Worm (Caenorhabditis elegans) whole organism, young adult: ENCODE measurements around the gene tpst-1.

Experiments
- C06A6.2 ChIP-seq: fragments of 200-800 bp; sonication (Bioruptor generic); conservative IDR thresholded peaks from 2 replicates; pipeline ENCODE4 v1.3.6; 2022; ENCODE audit warnings: missing genetic modification characterization, missing compliant biosample characterization
- D2030.7 ChIP-seq: fragments of 200-800 bp; sonication (Bioruptor generic); IDR thresholded peaks from 2 replicates; pipeline ENCODE4 v1.3.6; 2022; ENCODE audit warnings: missing genetic modification reagents, missing genetic modification characterization, missing compliant biosample characterization
- F22D6.2 ChIP-seq: sonication (generic microtip); optimal IDR thresholded peaks from 2 replicates; lab custom pipeline; 2016; ENCODE audit warnings: mild to moderate bottlenecking, missing genetic modification characterization, missing compliant biosample characterization
- F33H1.4 ChIP-seq: fragments of 200-800 bp; sonication (Bioruptor generic); IDR thresholded peaks from 2 replicates; pipeline ENCODE4 v1.3.6; 2022; ENCODE audit warnings: missing genetic modification reagents, missing genetic modification characterization, missing compliant biosample characterization
- F37B4.10 ChIP-seq: fragments of 200-800 bp; sonication (Bioruptor generic); IDR thresholded peaks from 2 replicates; pipeline ENCODE4 v1.3.6; 2022; ENCODE audit warnings: missing genetic modification characterization, missing compliant biosample characterization
- F57C9.4 ChIP-seq: sonication (generic microtip); optimal IDR thresholded peaks from 2 replicates; lab custom pipeline; 2017; ENCODE audit warnings: mild to moderate bottlenecking, missing genetic modification characterization, missing compliant biosample characterization
- Y53F4B.3 ChIP-seq: fragments of 200-800 bp; sonication (Bioruptor generic); IDR thresholded peaks from 2 replicates; pipeline ENCODE4 v1.3.6; 2022; ENCODE audit warnings: missing genetic modification reagents, missing genetic modification characterization, missing compliant biosample characterization
- attf-3 ChIP-seq: fragments of 200-800 bp; sonication (Bioruptor generic); conservative IDR thresholded peaks from 2 replicates; pipeline ENCODE4 v1.3.6; 2022; ENCODE audit warnings: missing genetic modification reagents, missing genetic modification characterization, missing compliant biosample characterization
- bed-2 ChIP-seq: fragments of 200-800 bp; sonication (Bioruptor generic); IDR thresholded peaks from 2 replicates; pipeline ENCODE4 v1.3.6; 2022; ENCODE audit warnings: missing genetic modification reagents, missing genetic modification characterization, missing compliant biosample characterization
- ceh-40 ChIP-seq: fragments of 200-800 bp; sonication (Bioruptor generic); IDR thresholded peaks from 2 replicates; pipeline ENCODE4 v1.3.6; 2022; ENCODE audit warnings: missing genetic modification characterization, missing compliant biosample characterization
- ceh-91 ChIP-seq: fragments of 200-800 bp; sonication (Bioruptor generic); IDR thresholded peaks from 2 replicates; pipeline ENCODE4 v1.3.6; 2022; ENCODE audit warnings: missing genetic modification reagents, missing genetic modification characterization, missing compliant biosample characterization
- die-1 ChIP-seq: sonication (generic microtip); optimal IDR thresholded peaks from 2 replicates; lab custom pipeline; 2016; ENCODE audit warnings: missing genotype, mild to moderate bottlenecking, missing genetic modification characterization, missing compliant biosample characterization
- dpff-1 ChIP-seq: sonication (generic microtip); optimal IDR thresholded peaks from 2 replicates; lab custom pipeline; 2017; ENCODE audit warnings: mild to moderate bottlenecking, missing genetic modification characterization, missing compliant biosample characterization
- dpl-1 ChIP-seq: fragments of 150-350 bp; optimal IDR thresholded peaks from 2 replicates; lab custom pipeline; 2014; ENCODE audit warnings: missing biosample characterization, missing genetic modification reagents, missing genetic modification characterization
- ekl-4 ChIP-seq: fragments of 200-800 bp; sonication (Bioruptor generic); IDR thresholded peaks from 2 replicates; pipeline ENCODE4 v1.3.6; 2022; ENCODE audit warnings: missing genetic modification reagents, missing genetic modification characterization, missing compliant biosample characterization
- ets-4 ChIP-seq: fragments of 200-800 bp; sonication (Bioruptor generic); optimal IDR thresholded peaks from 2 replicates; lab custom pipeline; 2018; ENCODE audit warnings: mild to moderate bottlenecking, missing genetic modification characterization, missing compliant biosample characterization
- fkh-3 ChIP-seq: sonication (generic microtip); optimal IDR thresholded peaks from 2 replicates; lab custom pipeline; 2016; ENCODE audit warnings: mild to moderate bottlenecking, missing genetic modification characterization, missing compliant biosample characterization
- him-1 ChIP-seq: sonication (generic microtip); optimal IDR thresholded peaks from 2 replicates; lab custom pipeline; 2016; ENCODE audit warnings: missing genotype, missing genetic modification reagents, missing genetic modification characterization, missing compliant biosample characterization
- hlh-12 ChIP-seq: sonication (generic microtip); optimal IDR thresholded peaks from 2 replicates; lab custom pipeline; 2016; ENCODE audit warnings: missing genetic modification characterization, missing compliant biosample characterization
- hmg-1.2 ChIP-seq: fragments of 200-800 bp; sonication (Bioruptor generic); IDR thresholded peaks from 2 replicates; pipeline ENCODE4 v1.3.6; 2022; ENCODE audit warnings: missing genetic modification reagents, missing genetic modification characterization, missing compliant biosample characterization
- let-526 ChIP-seq: fragments of 200-800 bp; sonication (Bioruptor generic); IDR thresholded peaks from 2 replicates; pipeline ENCODE4 v1.3.6; 2022; ENCODE audit warnings: missing genetic modification reagents, missing genetic modification characterization, missing compliant biosample characterization
- lin-54 ChIP-seq: fragments of 200-800 bp; sonication (Bioruptor generic); optimal IDR thresholded peaks from 2 replicates; lab custom pipeline; 2018; ENCODE audit warnings: mild to moderate bottlenecking, missing genetic modification characterization, missing compliant biosample characterization
- lsl-1 ChIP-seq: fragments of 200-800 bp; sonication (Bioruptor generic); optimal IDR thresholded peaks from 2 replicates; lab custom pipeline; 2018; ENCODE audit warnings: mild to moderate bottlenecking, missing genetic modification characterization, moderate library complexity, missing compliant biosample characterization
- madf-3 ChIP-seq: fragments of 200-800 bp; sonication (Bioruptor generic); IDR thresholded peaks from 2 replicates; pipeline ENCODE4 v1.3.6; 2022; ENCODE audit warnings: missing genetic modification reagents, missing genetic modification characterization, missing compliant biosample characterization
- madf-6 ChIP-seq: fragments of 200-800 bp; sonication (Bioruptor generic); IDR thresholded peaks from 2 replicates; pipeline ENCODE4 v1.3.6; 2022; ENCODE audit warnings: missing genetic modification reagents, missing genetic modification characterization, missing compliant biosample characterization
- madf-8 ChIP-seq: fragments of 200-800 bp; sonication (Bioruptor generic); conservative IDR thresholded peaks from 2 replicates; pipeline ENCODE4 v1.3.6; 2022; ENCODE audit warnings: missing genetic modification reagents, missing genetic modification characterization, missing compliant biosample characterization
- mel-28 ChIP-seq: sonication (generic microtip); optimal IDR thresholded peaks from 2 replicates; lab custom pipeline; 2016; ENCODE audit warnings: borderline replicate concordance, mild to moderate bottlenecking, missing genetic modification characterization, missing compliant biosample characterization
- nfyb-1 ChIP-seq: fragments of 200-800 bp; sonication (Bioruptor generic); IDR thresholded peaks from 2 replicates; pipeline ENCODE4 v1.3.6; 2022; ENCODE audit warnings: missing genetic modification reagents, missing genetic modification characterization, missing compliant biosample characterization
- nhr-179 ChIP-seq: sonication (generic microtip); optimal IDR thresholded peaks from 2 replicates; lab custom pipeline; 2016; ENCODE audit warnings: mild to moderate bottlenecking, missing genetic modification characterization, missing compliant biosample characterization
- nhr-80 ChIP-seq: sonication (generic microtip); optimal IDR thresholded peaks from 2 replicates; lab custom pipeline; 2016; ENCODE audit warnings: missing genetic modification characterization, missing compliant biosample characterization
- pbrm-1 ChIP-seq: fragments of 200-800 bp; sonication (Bioruptor generic); IDR thresholded peaks from 2 replicates; pipeline ENCODE4 v1.3.6; 2022; ENCODE audit warnings: missing genetic modification reagents, missing genetic modification characterization, missing compliant biosample characterization
- repo-1 ChIP-seq: sonication (generic microtip); optimal IDR thresholded peaks from 2 replicates; lab custom pipeline; 2017; ENCODE audit warnings: mild to moderate bottlenecking, missing genetic modification characterization, missing compliant biosample characterization
- sea-2 ChIP-seq: fragments of 200-800 bp; sonication (Bioruptor generic); IDR thresholded peaks from 2 replicates; pipeline ENCODE4 v1.3.6; 2022; ENCODE audit warnings: missing genetic modification characterization, missing compliant biosample characterization
- snpc-1.1 ChIP-seq: sonication (generic microtip); optimal IDR thresholded peaks from 2 replicates; lab custom pipeline; 2017; ENCODE audit warnings: missing genetic modification characterization, mild to moderate bottlenecking, missing compliant biosample characterization, antibody characterized with exemption, moderate library complexity, missing genotype, missing genetic modification reagents; ENCODE audit not compliant: insufficient read depth
- snpc-4 ChIP-seq, 5 experiments: fragments of 150-350 bp in 1 of 5; sonication (generic microtip) in 4 of 5; optimal IDR thresholded peaks; 2 replicates each; lab custom pipeline; 2014 to 2018; ENCODE audit warnings: missing genetic modification characterization in 5 of 5, missing biosample characterization in 3 of 5, antibody characterized with exemption in 2 of 5, mild to moderate bottlenecking in 2 of 5, missing compliant biosample characterization in 2 of 5, missing genotype in 2 of 5, moderate library complexity in 2 of 5, missing genetic modification reagents in 1 of 5
- somi-1 ChIP-seq: fragments of 200-800 bp; sonication (Bioruptor generic); optimal IDR thresholded peaks from 2 replicates; lab custom pipeline; 2018; ENCODE audit warnings: mild to moderate bottlenecking, missing genetic modification characterization, missing compliant biosample characterization
- unc-130 ChIP-seq: sonication (generic microtip); optimal IDR thresholded peaks from 2 replicates; lab custom pipeline; 2016; ENCODE audit warnings: missing genetic modification reagents, missing genetic modification characterization, missing compliant biosample characterization
- xnd-1 ChIP-seq: sonication (generic microtip); optimal IDR thresholded peaks from 2 replicates; lab custom pipeline; 2016; ENCODE audit warnings: missing genotype, missing genetic modification reagents, missing genetic modification characterization, missing compliant biosample characterization
- zfh-2 ChIP-seq: fragments of 200-800 bp; sonication (Bioruptor generic); conservative IDR thresholded peaks from 2 replicates; pipeline ENCODE4 v1.3.6; 2022; ENCODE audit warnings: missing genetic modification reagents, missing genetic modification characterization, missing compliant biosample characterization
- ztf-18 ChIP-seq: sonication (generic microtip); optimal IDR thresholded peaks from 2 replicates; lab custom pipeline; 2016; ENCODE audit warnings: missing genotype, mild to moderate bottlenecking, missing genetic modification characterization, missing compliant biosample characterization
- ztf-25 ChIP-seq: fragments of 200-800 bp; sonication (Bioruptor generic); IDR thresholded peaks from 2 replicates; pipeline ENCODE4 v1.3.6; 2022; ENCODE audit warnings: missing genetic modification reagents, missing genetic modification characterization, missing compliant biosample characterization
- ztf-26 ChIP-seq: sonication (generic microtip); optimal IDR thresholded peaks from 2 replicates; lab custom pipeline; 2017; ENCODE audit warnings: missing genetic modification characterization, missing compliant biosample characterization
- ztf-28 ChIP-seq: fragments of 200-800 bp; sonication (Bioruptor generic); IDR thresholded peaks from 2 replicates; pipeline ENCODE4 v1.3.6; 2022; ENCODE audit warnings: missing genetic modification reagents, missing genetic modification characterization, missing compliant biosample characterization
- ztf-6 ChIP-seq: fragments of 200-800 bp; sonication (Bioruptor generic); IDR thresholded peaks from 2 replicates; pipeline ENCODE4 v1.3.6; 2022; ENCODE audit warnings: missing genetic modification reagents, missing genetic modification characterization, missing compliant biosample characterization

tpst-1 gene

DNA sequence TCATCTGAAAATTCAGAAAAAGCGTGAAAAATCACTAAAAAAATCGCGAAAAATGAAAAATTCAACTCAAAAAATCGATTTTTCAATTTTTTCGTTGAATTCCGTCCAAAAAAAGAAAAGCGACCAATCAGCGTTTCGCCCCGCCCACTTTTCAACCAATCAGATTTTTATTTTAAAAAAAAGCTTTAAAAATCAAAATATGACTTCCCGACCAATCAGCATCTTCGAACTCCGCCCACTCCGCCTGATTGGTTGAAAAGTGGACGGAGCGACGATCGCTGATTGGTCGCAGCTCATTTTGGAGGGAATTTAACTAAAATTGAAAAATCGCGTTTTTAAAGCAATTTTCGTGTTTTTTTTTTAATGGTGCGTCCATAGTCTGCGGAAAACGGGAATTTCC, 40.3 kb upstream of the tpst-1 start:
- TF ChIP-seq hmg-1.2 (GFP tag; lab: Robert Waterston, UW) (no peak), xnd-1 (no peak), repo-1 (no peak), fkh-3 (tag; lab: Kevin White, UChicago) (no peak), somi-1 (GFP tag; lab: Kevin White, UChicago) (no peak), lsl-1 (no peak), ztf-28 (GFP tag; lab: Robert Waterston, UW) (no peak)

- no peak for TF ChIP-seq sea-2
- TF ChIP-seq unc-130 (GFP tag; lab: Kevin White, UChicago): no peak
- TF ChIP-seq madf-6 (GFP tag; lab: Robert Waterston, UW): no peak
- no peak for TF ChIP-seq hmg-1.2 (GFP tag; lab: Robert Waterston, UW)
- no peak for TF ChIP-seq ztf-25 (GFP tag; lab: Robert Waterston, UW)
- TF ChIP-seq snpc-1.1 (tag; lab: Kevin White, UChicago): no peak
- no peak for TF ChIP-seq dpl-1 (GFP tag; lab: Kevin White, UChicago)
- no peak for TF ChIP-seq F57C9.4 (tag; lab: Kevin White, UChicago)
- no peak for TF ChIP-seq pbrm-1
- no peak for TF ChIP-seq ztf-6 (GFP tag; lab: Robert Waterston, UW)
These were observed 37.1 kb upstream of the tpst-1 start, which contains the start of gene sas-1 for ce11 chrIII:12699194-12699593. sas-1 (plus strand) TSS chrIII:12699494.

ce11 chrIII:12697591-12697990, 35.5 kb upstream of the tpst-1 start:
- TF ChIP-seq F33H1.4 (GFP tag; lab: Robert Waterston, UW) (no peak), him-1 (no peak), snpc-4 (GFP tag; optimal IDR thresholded peaks at IDR 0.05; lab: Kevin White, UChicago) (no peak), snpc-4 (tag; optimal IDR thresholded peaks at IDR 0.05; lab: Kevin White, UChicago) (no peak)

DNA sequence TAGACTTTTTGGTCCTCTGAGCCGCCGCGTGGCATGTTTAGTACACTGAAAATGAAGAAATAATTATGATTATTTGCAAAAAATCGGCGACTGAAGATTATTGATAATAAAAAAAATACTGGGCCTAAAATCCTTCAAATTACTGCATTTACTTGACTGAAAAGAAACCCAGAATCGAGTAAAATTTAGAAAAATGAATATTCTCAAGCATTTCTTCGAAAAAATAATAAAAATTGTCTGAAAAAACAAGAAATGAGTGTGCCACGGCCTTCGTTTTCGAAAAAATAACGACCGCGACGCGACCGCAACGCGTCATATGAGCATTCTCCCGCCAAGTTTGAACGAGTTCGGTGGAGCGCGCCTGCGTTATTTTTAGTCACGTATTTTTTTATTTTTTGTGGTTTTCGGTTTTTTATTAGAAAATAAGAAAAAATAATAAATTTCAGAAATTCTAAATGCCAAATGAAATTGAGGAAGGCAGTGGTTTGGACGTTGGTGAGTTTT, 25.8 kb upstream of the tpst-1 start, which contains the start of the genes rsp-3 and spin-4:
rsp-3 (minus strand) TSS at position 51 of the 504 bp plus-strand sequence.
spin-4 (plus strand) TSS at position 447 of the 504 bp plus-strand sequence.
- TF ChIP-seq ztf-25 (GFP tag; lab: Robert Waterston, UW) (no peak), ztf-18 (tag; lab: Kevin White, UChicago) (no peak), F37B4.10 (no peak), mel-28 (tag; lab: Kevin White, UChicago) (no peak), bed-2 (GFP tag; lab: Robert Waterston, UW) (no peak), Y53F4B.3 (GFP tag; lab: Robert Waterston, UW) (no peak), repo-1 (no peak), let-526 (GFP tag; lab: Robert Waterston, UW) (no peak), D2030.7 (GFP tag; lab: Robert Waterston, UW) (peak; percentile 56; the same call in 1 of the 2 replicates), madf-3 (peak; percentile 99), zfh-2 (GFP tag; lab: Robert Waterston, UW) (no peak), C06A6.2 (GFP tag; lab: Robert Waterston, UW) (no peak), ztf-26 (tag; lab: Kevin White, UChicago) (no peak), hlh-12 (tag; lab: Kevin White, UChicago) (no peak), dpff-1 (tag; lab: Kevin White, UChicago) (no peak), fkh-3 (tag; lab: Kevin White, UChicago) (no peak), nhr-80 (tag; lab: Kevin White, UChicago) (no peak), ekl-4 (GFP tag; lab: Robert Waterston, UW) (no peak; the same call in 1 of the 2 replicates), lin-54 (peak; percentile 89), snpc-1.1 (tag; lab: Kevin White, UChicago) (no peak), somi-1 (GFP tag; lab: Kevin White, UChicago) (no peak), die-1 (tag; lab: Kevin White, UChicago) (no peak), ceh-91 (GFP tag; lab: Robert Waterston, UW) (peak; percentile 61), F22D6.2 (tag; lab: Kevin White, UChicago) (no peak), attf-3 (no peak), ets-4 (GFP tag; lab: Kevin White, UChicago) (no peak), nfyb-1 (no peak), ceh-40 (no peak), madf-8 (GFP tag; lab: Robert Waterston, UW) (peak; percentile 40; the same call in 1 of the 2 replicates), nhr-179 (tag; lab: Kevin White, UChicago) (no peak)
